Worm (Caenorhabditis elegans) whole organism, L1 larva: ENCODE data around the gene npr-9.

Experiments used
- C04F5.9 ChIP-seq: sonication (generic microtip); optimal IDR thresholded peaks from 2 replicates; lab custom pipeline; 2016; ENCODE audit warnings: missing genetic modification characterization, missing compliant biosample characterization
- F16B12.6 ChIP-seq: fragments of 150-350 bp; optimal IDR thresholded peaks from 2 replicates; lab custom pipeline; 2014; ENCODE audit warnings: missing biosample characterization, missing genetic modification characterization
- aha-1 ChIP-seq: fragments of 150-350 bp; optimal IDR thresholded peaks from 2 replicates; lab custom pipeline; 2014; ENCODE audit warnings: missing biosample characterization, missing genetic modification characterization
- alr-1 ChIP-seq: fragments of 200-800 bp; sonication (Bioruptor generic); optimal IDR thresholded peaks from 2 replicates; lab custom pipeline; 2018; ENCODE audit warnings: borderline replicate concordance, mild to moderate bottlenecking, missing genetic modification characterization, missing compliant biosample characterization
- ama-1 ChIP-seq: fragments of 150-350 bp; optimal IDR thresholded peaks from 2 replicates; lab custom pipeline; 2014
- ceh-63 ChIP-seq: fragments of 200-800 bp; sonication (Bioruptor generic); optimal IDR thresholded peaks from 2 replicates; lab custom pipeline; 2018; ENCODE audit warnings: mild to moderate bottlenecking, missing genetic modification characterization, missing compliant biosample characterization
- ceh-88 ChIP-seq: fragments of 200-800 bp; sonication (Bioruptor generic); IDR thresholded peaks from 2 replicates; pipeline ENCODE4 v1.3.6; 2022; ENCODE audit warnings: missing genetic modification characterization, missing compliant biosample characterization
- ceh-90 ChIP-seq: sonication (generic microtip); optimal IDR thresholded peaks from 2 replicates; lab custom pipeline; 2016; ENCODE audit warnings: missing genetic modification characterization, missing compliant biosample characterization
- elt-2 ChIP-seq: sonication (generic microtip); optimal IDR thresholded peaks from 2 replicates; lab custom pipeline; 2016; ENCODE audit warnings: missing genetic modification characterization, mild to moderate bottlenecking, inconsistent platforms, missing compliant biosample characterization, missing genetic modification reagents
- fkh-10 ChIP-seq: sonication (generic microtip); optimal IDR thresholded peaks from 2 replicates; lab custom pipeline; 2017; ENCODE audit warnings: missing biosample characterization, missing genetic modification reagents, missing genetic modification characterization
- fkh-4 ChIP-seq: sonication (generic microtip); optimal IDR thresholded peaks from 2 replicates; lab custom pipeline; 2016; ENCODE audit warnings: missing compliant biosample characterization, missing genetic modification characterization, borderline replicate concordance
- fkh-8 ChIP-seq: sonication (generic microtip); optimal IDR thresholded peaks from 2 replicates; lab custom pipeline; 2016; ENCODE audit warnings: mild to moderate bottlenecking, missing genetic modification characterization, missing compliant biosample characterization
- fos-1 ChIP-seq: fragments of 150-350 bp; optimal IDR thresholded peaks from 2 replicates; lab custom pipeline; 2014; ENCODE audit warnings: missing biosample characterization, missing genetic modification characterization
- hlh-4 ChIP-seq: sonication (generic microtip); optimal IDR thresholded peaks from 2 replicates; lab custom pipeline; 2016; ENCODE audit warnings: mild to moderate bottlenecking, missing genetic modification characterization, missing compliant biosample characterization
- hpl-2 ChIP-seq: fragments of 150-350 bp; optimal IDR thresholded peaks from 2 replicates; lab custom pipeline; 2014; ENCODE audit warnings: missing biosample characterization, missing genetic modification reagents, missing genetic modification characterization
- irx-1 ChIP-seq: sonication (generic microtip); optimal IDR thresholded peaks from 2 replicates; lab custom pipeline; 2016; ENCODE audit warnings: missing genetic modification characterization, missing compliant biosample characterization
- jun-1 ChIP-seq: fragments of 150-350 bp; optimal IDR thresholded peaks from 2 replicates; lab custom pipeline; 2014; ENCODE audit warnings: missing biosample characterization, missing genetic modification reagents, missing genetic modification characterization
- lin-13 ChIP-seq: fragments of 150-350 bp; optimal IDR thresholded peaks from 2 replicates; lab custom pipeline; 2014; ENCODE audit warnings: missing biosample characterization, missing genetic modification reagents, missing genetic modification characterization
- lin-14 ChIP-seq: fragments of 200-800 bp; sonication (Bioruptor generic); optimal IDR thresholded peaks from 2 replicates; lab custom pipeline; 2018; ENCODE audit warnings: mild to moderate bottlenecking, missing genetic modification characterization, moderate library complexity, missing compliant biosample characterization
- lin-35 ChIP-seq, 2 experiments: fragments of 150-350 bp; optimal IDR thresholded peaks; 2 replicates each; lab custom pipeline; 2014; ENCODE audit warnings: missing biosample characterization in 2 of 2, missing genetic modification characterization in 2 of 2, missing genetic modification reagents in 2 of 2
- lin-39 ChIP-seq: fragments of 150-350 bp; optimal IDR thresholded peaks from 2 replicates; lab custom pipeline; 2014; ENCODE audit warnings: missing biosample characterization, missing genetic modification reagents, missing genetic modification characterization
- mdl-1 ChIP-seq, 2 experiments: fragments of 150-350 bp; optimal IDR thresholded peaks; 2 replicates each; lab custom pipeline; 2014 to 2017; ENCODE audit warnings: missing biosample characterization in 2 of 2, missing genetic modification characterization in 2 of 2, inconsistent platforms in 1 of 2
- mep-1 ChIP-seq: fragments of 150-350 bp; optimal IDR thresholded peaks from 2 replicates; lab custom pipeline; 2014; ENCODE audit warnings: missing biosample characterization, missing genetic modification characterization
- nhr-12 ChIP-seq: sonication (generic microtip); optimal IDR thresholded peaks from 2 replicates; lab custom pipeline; 2017; ENCODE audit warnings: missing biosample characterization, missing genetic modification characterization
- nhr-19 ChIP-seq: fragments of 200-800 bp; sonication (Bioruptor generic); conservative IDR thresholded peaks from 2 replicates; pipeline ENCODE4 v1.3.6; 2022; ENCODE audit warnings: missing genetic modification characterization, missing compliant biosample characterization
- nhr-20 ChIP-seq: sonication (generic microtip); optimal IDR thresholded peaks from 2 replicates; lab custom pipeline; 2016; ENCODE audit warnings: mild to moderate bottlenecking, missing genetic modification characterization, missing compliant biosample characterization
- nhr-71 ChIP-seq: sonication (generic microtip); optimal IDR thresholded peaks from 2 replicates; lab custom pipeline; 2016; ENCODE audit warnings: mild to moderate bottlenecking, missing genetic modification characterization, moderate library complexity, missing compliant biosample characterization
- nhr-76 ChIP-seq: sonication (generic microtip); optimal IDR thresholded peaks from 2 replicates; lab custom pipeline; 2017; ENCODE audit warnings: missing biosample characterization, missing genetic modification characterization
- pag-3 ChIP-seq: sonication (generic microtip); optimal IDR thresholded peaks from 2 replicates; lab custom pipeline; 2017; ENCODE audit warnings: missing genetic modification characterization, mild to moderate bottlenecking, missing compliant biosample characterization, antibody characterized with exemption, borderline replicate concordance; ENCODE audit not compliant: insufficient read depth
- pqm-1 ChIP-seq: sonication (generic microtip); optimal IDR thresholded peaks from 3 replicates; lab custom pipeline; 2017; ENCODE audit warnings: missing biosample characterization, missing genetic modification characterization
- snpc-4 ChIP-seq: fragments of 150-350 bp; optimal IDR thresholded peaks from 2 replicates; lab custom pipeline; 2014; ENCODE audit warnings: missing biosample characterization, missing genetic modification characterization
- sup-37 ChIP-seq: fragments of 200-800 bp; sonication (Bioruptor generic); optimal IDR thresholded peaks from 2 replicates; lab custom pipeline; 2018; ENCODE audit warnings: mild to moderate bottlenecking, missing genetic modification characterization, missing compliant biosample characterization
- tbx-2 ChIP-seq: sonication (generic microtip); optimal IDR thresholded peaks from 2 replicates; lab custom pipeline; 2016; ENCODE audit warnings: missing genetic modification characterization, missing compliant biosample characterization
- unc-62 ChIP-seq: fragments of 150-350 bp; optimal IDR thresholded peaks from 2 replicates; lab custom pipeline; 2014; ENCODE audit warnings: missing biosample characterization, missing genetic modification reagents, missing genetic modification characterization
- vab-15 ChIP-seq: sonication (generic microtip); optimal IDR thresholded peaks from 2 replicates; lab custom pipeline; 2017; ENCODE audit warnings: missing genotype, mild to moderate bottlenecking, missing genetic modification characterization, missing compliant biosample characterization
- zip-4 ChIP-seq: fragments of 200-800 bp; sonication (Bioruptor generic); optimal IDR thresholded peaks from 2 replicates; lab custom pipeline; 2018; ENCODE audit warnings: mild to moderate bottlenecking, missing genetic modification characterization, moderate library complexity, missing compliant biosample characterization
- ztf-11 ChIP-seq, 2 experiments: sonication (generic microtip); optimal IDR thresholded peaks; 2 replicates each; lab custom pipeline; 2016 to 2017; ENCODE audit warnings: missing genetic modification characterization in 2 of 2, missing biosample characterization in 1 of 2, missing compliant biosample characterization in 1 of 2

npr-9 gene

DNA sequence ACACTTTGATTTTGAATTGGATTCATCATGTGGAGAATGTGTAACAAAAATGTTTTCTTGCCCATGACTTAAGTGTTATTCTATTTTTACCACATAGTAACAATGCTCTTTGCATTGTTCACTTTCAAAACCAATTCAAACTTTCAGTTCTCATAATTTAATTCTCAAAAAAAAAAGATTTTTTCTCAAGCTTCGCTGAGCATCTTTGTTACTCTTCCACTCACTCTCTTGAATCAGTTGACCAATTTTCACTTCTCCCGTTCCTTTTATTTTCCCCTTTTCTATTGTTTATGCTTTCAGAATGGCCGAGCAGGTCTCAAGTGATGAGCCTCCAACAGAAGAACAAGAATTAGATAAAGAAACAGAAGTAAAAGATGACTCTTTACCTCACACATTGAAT lies 16.6 kb downstream of the npr-9 start, which contains the start of gene oct-2:
TSS of gene oct-2 (plus strand) at position 301 of the 400 bp plus-strand sequence.
- TF ChIP-seq nhr-71 (tag; lab: Kevin White, UChicago) (no peak), pqm-1 (tag; lab: Kevin White, UChicago) (no peak), ama-1 (no peak), mep-1 (tag; lab: Kevin White, UChicago) (no peak), ztf-11 (tag; optimal IDR thresholded peaks at IDR 0.05; lab: Kevin White, UChicago) (no peak), jun-1 (no peak), zip-4 (no peak), lin-14 (no peak), tbx-2 (no peak), sup-37 (no peak), ceh-90 (tag; lab: Kevin White, UChicago) (no peak), hlh-4 (no peak), elt-2 (tag; lab: Kevin White, UChicago) (no peak), lin-35 (GFP tag; optimal IDR thresholded peaks at IDR 0.05; lab: Kevin White, UChicago) (no peak)
- TF ChIP-seq, all 84 proteins: peak for 0

DNA sequence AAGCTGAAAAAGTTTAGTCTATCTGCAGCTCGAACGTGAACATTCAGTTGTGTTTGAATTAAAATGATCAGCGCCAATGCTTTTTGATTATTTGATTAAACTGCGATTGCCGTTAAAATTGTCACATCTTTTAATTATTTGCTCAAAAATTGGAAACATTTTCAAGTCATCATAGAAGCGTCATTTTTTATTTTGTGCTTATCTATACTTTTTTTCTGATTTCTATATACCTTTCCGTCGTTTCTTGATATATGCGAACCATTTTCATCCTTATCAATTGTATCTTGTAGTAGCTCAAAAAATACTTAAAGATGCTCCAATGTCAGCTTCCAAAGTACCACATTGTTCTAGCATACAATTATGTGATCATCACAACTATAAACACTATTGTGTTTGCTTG lies 21.8 kb downstream of the npr-9 start:
- TF ChIP-seq hpl-2 (GFP tag; lab: Kevin White, UChicago), result no peak
- TF ChIP-seq elt-2 (tag; lab: Kevin White, UChicago), result peak; percentile 71
- TF ChIP-seq, all 84 proteins: peak for 1

DNA sequence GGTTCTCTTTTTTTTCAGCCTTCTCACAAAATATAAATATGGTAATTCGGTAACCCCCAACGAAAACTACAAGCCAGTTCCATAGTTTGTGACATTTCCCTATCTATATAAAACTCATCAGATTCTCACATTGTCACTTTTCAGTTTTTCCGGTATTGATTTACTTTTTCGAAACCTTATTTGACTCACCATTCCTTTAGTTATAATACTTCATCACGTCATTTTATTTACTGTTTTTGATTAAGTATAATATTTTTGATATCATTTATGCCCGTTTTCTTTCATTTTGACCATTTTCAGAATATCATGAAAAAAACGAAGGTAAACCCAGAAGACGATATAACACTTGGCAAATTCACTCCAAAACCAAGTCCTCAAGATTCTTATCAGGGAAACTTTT lies 22.3 kb downstream of the npr-9 start, which contains the start of gene pgp-3:
TSS of gene pgp-3 (plus strand) at position 301 of the 400 bp plus-strand sequence.
- TF ChIP-seq fkh-10 (GFP tag; lab: Kevin White, UChicago) (no peak), lin-14 (no peak), nhr-19 (GFP tag; lab: Robert Waterston, UW) (no peak), fkh-8 (tag; lab: Kevin White, UChicago) (no peak), nhr-20 (tag; lab: Kevin White, UChicago) (no peak), lin-13 (GFP tag; lab: Kevin White, UChicago) (no peak), irx-1 (tag; lab: Kevin White, UChicago) (no peak), unc-62 (GFP tag; lab: Kevin White, UChicago) (no peak)

DNA sequence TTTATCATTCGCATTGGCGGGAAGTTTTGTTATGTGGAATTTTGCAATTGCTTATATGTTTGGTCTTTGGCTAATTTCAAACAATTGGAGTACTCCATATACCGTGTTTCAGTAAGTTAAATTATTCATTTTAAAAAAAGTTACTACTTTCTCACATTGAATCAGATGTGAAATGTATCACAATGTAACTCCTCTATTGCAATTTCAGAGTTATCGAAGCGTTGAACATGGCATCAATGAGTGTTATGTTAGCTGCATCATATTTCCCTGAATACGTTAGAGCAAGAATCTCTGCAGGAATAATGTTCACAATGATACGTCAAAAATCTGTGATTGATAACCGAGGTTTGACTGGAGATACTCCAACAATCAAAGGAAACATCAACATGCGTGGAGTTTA lies 26.3 kb downstream of the npr-9 start:
- no peak for TF ChIP-seq lin-39 (tag; lab: Kevin White, UChicago)
- TF ChIP-seq F16B12.6 (tag; lab: Kevin White, UChicago), result no peak
- TF ChIP-seq alr-1, result no peak

DNA sequence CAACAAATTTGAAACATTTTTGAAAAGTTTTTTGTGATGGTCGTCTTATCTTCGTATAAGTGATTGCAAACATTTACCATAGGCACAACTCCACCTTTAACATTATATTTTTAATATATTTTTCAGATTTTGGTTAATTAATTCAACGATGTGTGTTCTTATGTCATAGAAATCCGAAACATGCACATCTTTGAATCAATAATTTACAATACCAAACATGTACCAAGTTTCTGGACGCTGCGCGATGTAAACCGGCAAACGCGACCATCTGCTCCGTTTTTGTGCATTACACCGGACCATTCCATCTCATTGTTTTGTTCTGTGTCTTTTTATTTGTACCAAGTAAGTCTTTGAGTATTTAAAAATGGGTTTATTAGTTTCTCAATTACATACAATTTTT lies 28.0 kb downstream of the npr-9 start, which contains the start of gene pgp-4:
TSS of gene pgp-4 (plus strand) at position 301 of the 400 bp plus-strand sequence.
- TF ChIP-seq nhr-12 (tag; lab: Kevin White, UChicago) (no peak), nhr-76 (tag; lab: Kevin White, UChicago) (no peak), lin-14 (no peak), mdl-1 (tag; optimal IDR thresholded peaks at IDR 0.05; lab: Kevin White, UChicago) (no peak), nhr-20 (tag; lab: Kevin White, UChicago) (no peak), pag-3 (tag; lab: Kevin White, UChicago) (no peak), snpc-4 (tag; lab: Kevin White, UChicago) (no peak), ceh-63 (GFP tag; lab: Kevin White, UChicago) (no peak), fkh-4 (tag; lab: Kevin White, UChicago) (no peak), C04F5.9 (tag; lab: Kevin White, UChicago) (no peak), ztf-11 (tag; optimal IDR thresholded peaks at IDR 0.05; lab: Kevin White, UChicago) (no peak), fos-1 (tag; lab: Kevin White, UChicago) (no peak), ceh-88 (no peak), elt-2 (tag; lab: Kevin White, UChicago) (no peak), lin-39 (tag; lab: Kevin White, UChicago) (no peak), aha-1 (no peak), vab-15 (tag; lab: Kevin White, UChicago) (no peak)
